Fruit fly (Drosophila melanogaster) whole organism, embryonic: ENCODE results near the gene Lrr47.

Source experiments
- Abd-B ChIP-seq: fragments of 200-800 bp; sonication (Bioruptor generic); optimal IDR thresholded peaks from 2 replicates; lab custom pipeline; 2018; ENCODE audit warnings: missing biosample characterization, mild to moderate bottlenecking, missing genetic modification characterization, moderate library complexity
- CG10267 ChIP-seq: fragments of 200-800 bp; sonication (Bioruptor generic); optimal IDR thresholded peaks from 2 replicates; lab custom pipeline; 2018; ENCODE audit warnings: missing biosample characterization, mild to moderate bottlenecking, missing genetic modification characterization, moderate library complexity
- CG11456 ChIP-seq: fragments of 200-800 bp; sonication (Bioruptor generic); IDR thresholded peaks from 3 replicates; pipeline ENCODE4 v1.3.6; 2022; ENCODE audit warnings: missing biosample characterization, missing genetic modification characterization
- CG11504 ChIP-seq: fragments of 200-800 bp; sonication (Bioruptor generic); optimal IDR thresholded peaks from 3 replicates; lab custom pipeline; 2019; ENCODE audit warnings: missing biosample characterization, mild to moderate bottlenecking, missing genetic modification characterization, moderate library complexity
- CG12155 ChIP-seq: fragments of 200-800 bp; sonication (Bioruptor generic); optimal IDR thresholded peaks from 3 replicates; lab custom pipeline; 2016; ENCODE audit warnings: missing biosample characterization, missing genetic modification characterization
- CG14014 ChIP-seq: fragments of 200-800 bp; sonication (Bioruptor generic); IDR thresholded peaks from 2 replicates; pipeline ENCODE4 v1.3.6; 2022; ENCODE audit warnings: missing biosample characterization, missing genetic modification characterization
- CG15696 ChIP-seq: fragments of 200-800 bp; sonication (Bioruptor generic); optimal IDR thresholded peaks from 2 replicates; lab custom pipeline; 2019; ENCODE audit warnings: missing biosample characterization, mild to moderate bottlenecking, missing genetic modification characterization, moderate library complexity
- CG16863 ChIP-seq: fragments of 200-800 bp; sonication (Bioruptor generic); optimal IDR thresholded peaks from 3 replicates; lab custom pipeline; 2016; ENCODE audit warnings: missing biosample characterization, missing genetic modification characterization
- CG17359 ChIP-seq: fragments of 200-800 bp; sonication (Bioruptor generic); optimal IDR thresholded peaks from 3 replicates; lab custom pipeline; 2018; ENCODE audit warnings: missing biosample characterization, mild to moderate bottlenecking, missing genetic modification characterization, moderate library complexity
- CG2712 ChIP-seq: fragments of 200-800 bp; optimal IDR thresholded peaks from 3 replicates; lab custom pipeline; 2019; ENCODE audit warnings: missing biosample characterization, mild to moderate bottlenecking, missing genetic modification characterization, moderate library complexity
- CG31224 ChIP-seq: fragments of 200-800 bp; sonication (Bioruptor generic); IDR thresholded peaks from 2 replicates; pipeline ENCODE4 v1.3.6; 2022; ENCODE audit warnings: missing biosample characterization, missing genetic modification characterization
- CG32772 ChIP-seq: fragments of 200-800 bp; sonication (Bioruptor generic); IDR thresholded peaks from 2 replicates; pipeline ENCODE4 v1.3.6; 2022; ENCODE audit warnings: missing biosample characterization, missing genetic modification characterization
- CG3281 ChIP-seq: fragments of 200-800 bp; sonication (Bioruptor generic); optimal IDR thresholded peaks from 3 replicates; lab custom pipeline; 2017; ENCODE audit warnings: missing biosample characterization, mild to moderate bottlenecking, missing genetic modification characterization
- CG4730 ChIP-seq: fragments of 200-800 bp; sonication (Bioruptor generic); IDR thresholded peaks from 2 replicates; pipeline ENCODE4 v1.3.6; 2022; ENCODE audit warnings: missing biosample characterization, missing genetic modification characterization
- CG4820 ChIP-seq: fragments of 200-800 bp; sonication (Bioruptor generic); optimal IDR thresholded peaks from 3 replicates; lab custom pipeline; 2016; ENCODE audit warnings: missing biosample characterization, missing genetic modification characterization
- CG6254 ChIP-seq: fragments of 200-800 bp; sonication (Bioruptor generic); optimal IDR thresholded peaks from 3 replicates; lab custom pipeline; 2017; ENCODE audit warnings: mild to moderate bottlenecking, missing biosample characterization, missing genetic modification reagents, missing genetic modification characterization
- CG6272 ChIP-seq: fragments of 200-800 bp; sonication (Bioruptor generic); IDR thresholded peaks from 2 replicates; pipeline ENCODE4 v1.3.6; 2022; ENCODE audit warnings: missing biosample characterization, missing genetic modification characterization
- CG6689 ChIP-seq: fragments of 200-800 bp; sonication (Bioruptor generic); IDR thresholded peaks from 2 replicates; pipeline ENCODE4 v1.3.6; 2022; ENCODE audit warnings: missing biosample characterization, missing genetic modification characterization
- CG8388 ChIP-seq: fragments of 200-800 bp; sonication (Bioruptor generic); optimal IDR thresholded peaks from 2 replicates; lab custom pipeline; 2019; ENCODE audit warnings: missing biosample characterization, mild to moderate bottlenecking, missing genetic modification characterization, moderate library complexity
- CG8924 ChIP-seq: fragments of 200-800 bp; optimal IDR thresholded peaks from 3 replicates; lab custom pipeline; 2019; ENCODE audit warnings: missing biosample characterization, mild to moderate bottlenecking, missing genetic modification characterization, moderate library complexity
- Dip2 ChIP-seq: fragments of 200-800 bp; sonication (Bioruptor generic); IDR thresholded peaks from 2 replicates; pipeline ENCODE4 v1.3.6; 2022; ENCODE audit warnings: missing biosample characterization, missing genetic modification characterization
- Doc2 ChIP-seq: fragments of 200-800 bp; sonication (Bioruptor generic); IDR thresholded peaks from 2 replicates; pipeline ENCODE4 v1.3.6; 2022; ENCODE audit warnings: missing biosample characterization, missing genetic modification characterization
- E2f1 ChIP-seq: fragments of 200-800 bp; sonication (Bioruptor generic); IDR thresholded peaks from 2 replicates; pipeline ENCODE4 v1.3.6; 2022; ENCODE audit warnings: missing biosample characterization, missing genetic modification characterization
- HmgD ChIP-seq: fragments of 200-800 bp; sonication (Bioruptor generic); optimal IDR thresholded peaks from 3 replicates; lab custom pipeline; 2016; ENCODE audit warnings: missing biosample characterization, missing genetic modification characterization
- Hr78 ChIP-seq, 2 experiments: fragments of 200-800 bp in 1 of 2; fragments of >200 bp in 1 of 2; sonication (Bioruptor generic) in 1 of 2; optimal IDR thresholded peaks; 2 replicates each; lab custom pipeline; 2017 to 2019; ENCODE audit warnings: missing biosample characterization in 2 of 2, missing genetic modification characterization in 2 of 2, mild to moderate bottlenecking in 1 of 2, moderate library complexity in 1 of 2
- MBD-R2 ChIP-seq: fragments of 200-800 bp; sonication (Bioruptor generic); IDR thresholded peaks from 2 replicates; pipeline ENCODE4 v1.3.6; 2022; ENCODE audit warnings: missing biosample characterization, missing genetic modification characterization
- NC2α ChIP-seq: fragments of 200-800 bp; sonication (Bioruptor generic); optimal IDR thresholded peaks from 2 replicates; lab custom pipeline; 2016; ENCODE audit warnings: missing biosample characterization, missing genetic modification characterization
- Rx ChIP-seq: fragments of 200-800 bp; sonication (Bioruptor generic); IDR thresholded peaks from 2 replicates; pipeline ENCODE4 v1.3.6; 2022; ENCODE audit warnings: missing biosample characterization, missing genetic modification characterization
- TFAM ChIP-seq: fragments of 200-800 bp; sonication (Bioruptor generic); optimal IDR thresholded peaks from 2 replicates; lab custom pipeline; 2017; ENCODE audit warnings: missing biosample characterization, missing genetic modification characterization, inconsistent platforms
- ab ChIP-seq: fragments of 200-800 bp; sonication (Bioruptor generic); optimal IDR thresholded peaks from 2 replicates; lab custom pipeline; 2016; ENCODE audit warnings: missing biosample characterization, missing genetic modification characterization
- ara ChIP-seq: fragments of 200-800 bp; sonication (Bioruptor generic); IDR thresholded peaks from 2 replicates; pipeline ENCODE4 v1.3.6; 2022; ENCODE audit warnings: missing biosample characterization, missing genetic modification characterization
- corto ChIP-seq: fragments of 200-800 bp; sonication (Bioruptor generic); optimal IDR thresholded peaks from 2 replicates; lab custom pipeline; 2016; ENCODE audit warnings: missing biosample characterization, mild to moderate bottlenecking, missing genetic modification characterization, moderate library complexity
- dm ChIP-seq: fragments of 200-800 bp; sonication (Bioruptor generic); optimal IDR thresholded peaks from 3 replicates; lab custom pipeline; 2016; ENCODE audit warnings: missing biosample characterization, missing genetic modification characterization
- emc ChIP-seq: fragments of 200-800 bp; sonication (Bioruptor generic); optimal IDR thresholded peaks from 2 replicates; lab custom pipeline; 2016; ENCODE audit warnings: missing biosample characterization, missing genetic modification characterization
- en ChIP-seq: fragments of 200-800 bp; sonication (Bioruptor generic); optimal IDR thresholded peaks from 2 replicates; lab custom pipeline; 2016; ENCODE audit warnings: missing biosample characterization, missing genetic modification characterization
- gcm ChIP-seq: fragments of 200-800 bp; sonication (Bioruptor generic); optimal IDR thresholded peaks from 2 replicates; lab custom pipeline; 2019; ENCODE audit warnings: missing biosample characterization, mild to moderate bottlenecking, missing genetic modification characterization, moderate library complexity
- hb ChIP-seq: fragments of 200-800 bp; sonication (Bioruptor generic); IDR thresholded peaks from 3 replicates; pipeline ENCODE4 v1.3.6; 2022; ENCODE audit warnings: missing biosample characterization, missing genetic modification characterization; ENCODE audit not compliant: partially characterized antibody
- jing ChIP-seq: fragments of 200-800 bp; sonication (Bioruptor generic); optimal IDR thresholded peaks from 2 replicates; lab custom pipeline; 2018; ENCODE audit warnings: missing biosample characterization, mild to moderate bottlenecking, missing genetic modification characterization
- lbe ChIP-seq: fragments of 200-800 bp; sonication (Bioruptor generic); optimal IDR thresholded peaks from 2 replicates; lab custom pipeline; 2016; ENCODE audit warnings: missing biosample characterization, mild to moderate bottlenecking, missing genetic modification characterization
- luna ChIP-seq: fragments of 200-800 bp; sonication (Bioruptor generic); optimal IDR thresholded peaks from 2 replicates; lab custom pipeline; 2016; ENCODE audit warnings: missing biosample characterization, missing genetic modification characterization
- pan ChIP-seq, 4 experiments: fragments of >200 bp in 3 of 4; fragments of 200-800 bp in 1 of 4; sonication (Bioruptor generic) in 1 of 4; optimal IDR thresholded peaks in 3 of 4; IDR thresholded peaks in 1 of 4; 2 replicates each; pipeline versions ENCODE4 v1.3.6 to Lab custom; 2017 to 2022; ENCODE audit warnings: missing biosample characterization in 2 of 4, missing genetic modification characterization in 2 of 4, mixed read lengths in 1 of 4
- rib ChIP-seq: fragments of 200-800 bp; sonication (Bioruptor generic); IDR thresholded peaks from 2 replicates; pipeline ENCODE4 v1.3.6; 2022; ENCODE audit warnings: missing biosample characterization, missing genetic modification characterization
- sr ChIP-seq: fragments of 200-800 bp; sonication (Bioruptor generic); IDR thresholded peaks from 3 replicates; pipeline ENCODE4 v1.3.6; 2022; ENCODE audit warnings: missing biosample characterization, missing genetic modification characterization
- tll ChIP-seq, 2 experiments: fragments of 200-800 bp in 1 of 2; fragments of >200 bp in 1 of 2; sonication (Bioruptor generic) in 1 of 2; optimal IDR thresholded peaks; 2 replicates each; lab custom pipeline; 2017 to 2019; ENCODE audit warnings: missing biosample characterization in 2 of 2, missing genetic modification characterization in 2 of 2, mild to moderate bottlenecking in 1 of 2, moderate library complexity in 1 of 2
- trem ChIP-seq: fragments of 200-800 bp; optimal IDR thresholded peaks from 3 replicates; lab custom pipeline; 2019; ENCODE audit warnings: missing biosample characterization, mild to moderate bottlenecking, missing genetic modification characterization, moderate library complexity
- tup ChIP-seq: fragments of 200-800 bp; sonication (Bioruptor generic); optimal IDR thresholded peaks from 2 replicates; lab custom pipeline; 2016; ENCODE audit warnings: missing biosample characterization, mild to moderate bottlenecking, missing genetic modification characterization, moderate library complexity
- wdn ChIP-seq: fragments of 200-800 bp; sonication (Bioruptor generic); IDR thresholded peaks from 2 replicates; pipeline ENCODE4 v1.3.6; 2022; ENCODE audit warnings: missing biosample characterization, missing genetic modification characterization
- wor ChIP-seq: fragments of 200-800 bp; sonication (Bioruptor generic); IDR thresholded peaks from 2 replicates; pipeline ENCODE4 v1.3.6; 2022; ENCODE audit warnings: missing biosample characterization, missing genetic modification characterization
- zen ChIP-seq: fragments of 200-800 bp; sonication (Bioruptor generic); optimal IDR thresholded peaks from 3 replicates; lab custom pipeline; 2018; ENCODE audit warnings: missing biosample characterization, mild to moderate bottlenecking, missing genetic modification characterization, moderate library complexity

The Lrr47 gene

DNA sequence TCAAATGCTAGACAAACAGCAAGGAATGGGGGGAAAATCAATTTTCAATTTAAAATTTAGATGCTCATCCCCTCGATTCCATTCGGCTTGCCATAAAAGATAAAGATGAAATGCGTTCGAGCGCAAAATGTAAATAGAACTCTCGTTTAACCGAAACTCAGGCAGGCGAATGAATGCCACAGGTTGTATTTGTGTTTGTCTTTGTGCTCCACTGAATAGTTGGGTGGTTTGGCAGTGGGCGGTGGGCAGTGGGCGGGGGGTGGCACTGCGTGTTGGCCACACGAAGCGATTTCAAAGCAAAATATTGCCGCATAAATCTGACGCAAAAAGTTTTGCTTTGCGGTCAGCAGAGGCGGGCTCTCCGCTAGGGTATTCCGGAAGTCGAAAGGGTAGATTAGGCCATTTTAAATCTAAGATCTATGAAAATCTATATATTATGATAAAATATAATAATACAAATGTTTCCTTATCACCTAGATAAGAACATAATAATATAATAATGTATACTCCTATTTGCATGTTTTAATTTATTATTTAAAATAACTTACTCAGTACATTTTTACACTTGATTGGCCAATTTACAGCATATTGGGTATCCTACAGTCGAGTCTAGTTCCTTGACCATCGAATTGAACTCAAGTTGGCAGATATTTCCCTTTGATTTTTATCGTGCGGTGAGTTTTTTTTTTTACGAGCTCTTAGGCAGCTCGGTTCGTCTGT, 5.2 kb downstream of the Lrr47 start (continued):
- TF ChIP-seq CG8388 (peak; percentile 21), Abd-B (GFP tag; lab: Kevin White, UChicago) (peak; percentile 17), CG3281 (peak; percentile 67), CG11504 (tag; lab: Kevin White, UChicago) (peak; percentile 83), sr (GFP tag; lab: Robert Waterston, UW) (peak; percentile 92), CG6254 (no peak), lbe (GFP tag; lab: Kevin White, UChicago) (no peak), CG6689 (GFP tag; lab: Robert Waterston, UW) (peak; percentile 71; the same call in 1 of the 2 replicates), pan (optimal IDR thresholded peaks at IDR 0.05; lab: Kevin White, UChicago) (peak in 1 of 2 experiments; percentile 4), pan (GFP tag; optimal IDR thresholded peaks at IDR 0.05 in 1 of 2, IDR thresholded peaks at IDR 0.05 in 1 of 2) (peak in 1 of 2 experiments; percentile 74), ab (GFP tag; lab: Kevin White, UChicago) (no peak), dm (GFP tag; lab: Kevin White, UChicago) (no peak), luna (GFP tag; lab: Kevin White, UChicago) (no peak), Doc2 (GFP tag; lab: Robert Waterston, UW) (no peak), zen (tag; lab: Kevin White, UChicago) (peak; percentile 47), CG32772 (peak; percentile 66), CG16863 (GFP tag; lab: Kevin White, UChicago) (no peak), CG14014 (peak; percentile 25; the same call in 1 of the 2 replicates), hb (GFP tag; lab: Robert Waterston, UW) (no peak), CG2712 (peak; percentile 64), jing (no peak), en (GFP tag; lab: Kevin White, UChicago) (no peak), rib (no peak), CG4730 (GFP tag; lab: Robert Waterston, UW) (peak; percentile 51; the same call in 1 of the 2 replicates), E2f1 (GFP tag; lab: Robert Waterston, UW) (peak; percentile 65), wor (GFP tag; lab: Robert Waterston, UW) (peak; percentile 58), CG8924 (tag; lab: Kevin White, UChicago) (peak; percentile 64), CG15696 (tag; lab: Kevin White, UChicago) (peak; percentile 29), corto (GFP tag; lab: Kevin White, UChicago) (no peak), gcm (GFP tag; lab: Kevin White, UChicago) (peak; percentile 19), CG12155 (GFP tag; lab: Kevin White, UChicago) (peak; percentile 0), NC2α (GFP tag; lab: Kevin White, UChicago) (no peak), Dip2 (GFP tag; lab: Robert Waterston, UW) (0 out of 2 replicates have a peak, but pooled peaks have one; percentile 26), TFAM (no peak), CG4820 (peak; percentile 51), CG10267 (tag; lab: Kevin White, UChicago) (peak; percentile 18), HmgD (GFP tag; lab: Kevin White, UChicago) (no peak), MBD-R2 (no peak), CG17359 (tag; lab: Kevin White, UChicago) (peak; percentile 49), ara (GFP tag; lab: Robert Waterston, UW) (peak; percentile 61), trem (tag; lab: Kevin White, UChicago) (no peak), Rx (GFP tag; lab: Robert Waterston, UW) (peak; percentile 23; the same call in 1 of the 2 replicates), CG11456 (GFP tag; lab: Robert Waterston, UW) (peak; percentile 69; the same call in 2 of the 3 replicates), tup (GFP tag; lab: Kevin White, UChicago) (no peak), CG31224 (GFP tag; lab: Robert Waterston, UW) (peak; percentile 46; the same call in 1 of the 2 replicates), Hr78 (GFP tag; optimal IDR thresholded peaks at IDR 0.05; lab: Kevin White, UChicago) (peak in 1 of 2 experiments; percentile 23), wdn (no peak), emc (GFP tag; lab: Kevin White, UChicago) (no peak), CG6272 (GFP tag; lab: Robert Waterston, UW) (no peak), tll (GFP tag; optimal IDR thresholded peaks at IDR 0.05; lab: Kevin White, UChicago) (no peak)
